Worm (Caenorhabditis elegans): ENCODE measurements around the gene str-82.
A peak's percentile ranks its signal among the peaks of the same experiment; 100 is the strongest.

The str-82 gene

ce11 chrV:4021776-4022175 lies 47.3 kb downstream of the str-82 start, which contains the start of gene K09D9.14:
TSS of gene K09D9.14 (minus strand) at chrV:4021876.
- no peak for TF ChIP-seq fos-1 (tag; optimal IDR thresholded peaks at IDR 0.05)
- no peak for TF ChIP-seq nhr-237 (tag; optimal IDR thresholded peaks at IDR 0.05)
- TF ChIP-seq ztf-4 (tag; optimal IDR thresholded peaks at IDR 0.05) = no peak
- TF ChIP-seq nhr-28 (tag; optimal IDR thresholded peaks at IDR 0.05) = no peak
- no peak for TF ChIP-seq skn-1 (tag; optimal IDR thresholded peaks at IDR 0.05)
- no peak for TF ChIP-seq unc-39 (tag; optimal IDR thresholded peaks at IDR 0.05)
- no peak for TF ChIP-seq ama-1 (optimal IDR thresholded peaks at IDR 0.05)
- TF ChIP-seq sea-2 (GFP tag; optimal IDR thresholded peaks at IDR 0.05) = no peak
- TF ChIP-seq ZK546.5 (tag; optimal IDR thresholded peaks at IDR 0.05) = no peak
- TF ChIP-seq jun-1 (tag; optimal IDR thresholded peaks at IDR 0.05) = no peak
- no peak for TF ChIP-seq ztf-11 (tag; optimal IDR thresholded peaks at IDR 0.05)
- TF ChIP-seq elt-1 (tag; optimal IDR thresholded peaks at IDR 0.05) = no peak
- TF ChIP-seq zag-1 (tag; optimal IDR thresholded peaks at IDR 0.05) = no peak
- no peak for TF ChIP-seq snpc-4 (tag; optimal IDR thresholded peaks at IDR 0.05)
- TF ChIP-seq nhr-77 (tag; optimal IDR thresholded peaks at IDR 0.05) = no peak
- no peak for TF ChIP-seq lin-15B (tag; optimal IDR thresholded peaks at IDR 0.05)
- no peak for TF ChIP-seq nhr-67 (tag; optimal IDR thresholded peaks at IDR 0.05)
- no peak for TF ChIP-seq mdl-1 (tag; optimal IDR thresholded peaks at IDR 0.05)
- TF ChIP-seq nhr-76 (tag; optimal IDR thresholded peaks at IDR 0.05) = no peak

- TF ChIP-seq R02D3.7 (tag; optimal IDR thresholded peaks at IDR 0.05) = no peak
- TF ChIP-seq nhr-43 (tag; optimal IDR thresholded peaks at IDR 0.05; ENCODE audit: poor library complexity, severe bottlenecking) = no peak
- no peak for TF ChIP-seq elt-1 (tag; optimal IDR thresholded peaks at IDR 0.05)
Measured at ce11 chrV:4022309-4022708, 47.8 kb downstream of the str-82 start, which contains the start of gene cyp-35A3. TSS of gene cyp-35A3 (plus strand) at chrV:4022609.

ce11 chrV:4024777-4025176 lies 50.3 kb downstream of the str-82 start, which contains the start of gene K09D9.1:
TSS of gene K09D9.1 (plus strand) at chrV:4025047.
- no peak for TF ChIP-seq hmg-11 (tag; optimal IDR thresholded peaks at IDR 0.05)
- TF ChIP-seq jun-1 (tag; optimal IDR thresholded peaks at IDR 0.05) = peak; percentile 64
- peak; percentile 92 for TF ChIP-seq elt-2 (tag; optimal IDR thresholded peaks at IDR 0.05)
- no peak for TF ChIP-seq ama-1 (optimal IDR thresholded peaks at IDR 0.05)
- peak; percentile 81 for TF ChIP-seq pqm-1 (tag; optimal IDR thresholded peaks at IDR 0.05)
- no peak for TF ChIP-seq unc-39 (tag; optimal IDR thresholded peaks at IDR 0.05)
- TF ChIP-seq nhr-237 (tag; optimal IDR thresholded peaks at IDR 0.05) = no peak

Measured in whole organism, L3 larva.